Fruit fly (Drosophila melanogaster) whole organism, embryonic: ENCODE results near the gene CG5355.
A peak's percentile ranks its signal among the peaks of the same experiment; 100 is the strongest.

ENCODE experiments used
- Antp ChIP-seq: fragments of 200-800 bp; sonication (Bioruptor generic); optimal IDR thresholded peaks from 3 replicates; lab custom pipeline; 2016; ENCODE audit warnings: missing biosample characterization, missing genetic modification characterization
- Asciz ChIP-seq: fragments of 200-800 bp; sonication (Bioruptor generic); optimal IDR thresholded peaks from 2 replicates; lab custom pipeline; 2017; ENCODE audit warnings: missing biosample characterization, mild to moderate bottlenecking, missing genetic modification characterization, missing genetic modification reagents
- Atf6 ChIP-seq: fragments of 200-800 bp; sonication (Bioruptor generic); IDR thresholded peaks from 2 replicates; pipeline ENCODE4 v1.3.6; 2022; ENCODE audit warnings: missing biosample characterization, missing genetic modification characterization
- CG10543 ChIP-seq: fragments of 200-800 bp; sonication (Bioruptor generic); optimal IDR thresholded peaks from 3 replicates; lab custom pipeline; 2017; ENCODE audit warnings: missing biosample characterization, mild to moderate bottlenecking, missing genetic modification characterization, moderate library complexity
- CG11085 ChIP-seq: fragments of 200-800 bp; sonication (Bioruptor generic); IDR thresholded peaks from 2 replicates; pipeline ENCODE4 v1.3.6; 2022; ENCODE audit warnings: missing biosample characterization, missing genetic modification characterization
- CG12659 ChIP-seq: fragments of 200-800 bp; sonication (Bioruptor generic); optimal IDR thresholded peaks from 3 replicates; lab custom pipeline; 2017; ENCODE audit warnings: mild to moderate bottlenecking, missing biosample characterization, missing genetic modification reagents, missing genetic modification characterization
- CG1647 ChIP-seq: fragments of 200-800 bp; sonication (Bioruptor generic); optimal IDR thresholded peaks from 3 replicates; lab custom pipeline; 2016; ENCODE audit warnings: missing biosample characterization, missing genetic modification characterization
- CG16779 ChIP-seq: fragments of 200-800 bp; sonication (Bioruptor generic); IDR thresholded peaks from 2 replicates; pipeline ENCODE4 v1.3.6; 2022; ENCODE audit warnings: missing biosample characterization, missing genetic modification characterization
- CG16815 ChIP-seq: fragments of 200-800 bp; sonication (Bioruptor generic); optimal IDR thresholded peaks from 3 replicates; lab custom pipeline; 2017; ENCODE audit warnings: missing biosample characterization, mild to moderate bottlenecking, missing genetic modification characterization
- CG32767 ChIP-seq: fragments of 200-800 bp; sonication (Bioruptor generic); IDR thresholded peaks from 2 replicates; pipeline ENCODE4 v1.3.6; 2022; ENCODE audit warnings: missing biosample characterization, missing genetic modification characterization
- CG33557 ChIP-seq: fragments of 200-800 bp; sonication (Bioruptor generic); optimal IDR thresholded peaks from 2 replicates; lab custom pipeline; 2019; ENCODE audit warnings: missing biosample characterization, mild to moderate bottlenecking, missing genetic modification characterization, moderate library complexity
- CG4424 ChIP-seq: fragments of 200-800 bp; sonication (Bioruptor generic); optimal IDR thresholded peaks from 3 replicates; lab custom pipeline; 2016; ENCODE audit warnings: missing biosample characterization, missing genetic modification characterization
- CG6654 ChIP-seq: fragments of 200-800 bp; sonication (Bioruptor generic); optimal IDR thresholded peaks from 2 replicates; lab custom pipeline; 2017; ENCODE audit warnings: missing biosample characterization, mild to moderate bottlenecking, missing genetic modification characterization
- CG7928 ChIP-seq: fragments of 200-800 bp; sonication (Bioruptor generic); optimal IDR thresholded peaks from 2 replicates; lab custom pipeline; 2017; ENCODE audit warnings: missing biosample characterization, mild to moderate bottlenecking, missing genetic modification characterization
- CG8944 ChIP-seq: fragments of 200-800 bp; sonication (Bioruptor generic); optimal IDR thresholded peaks from 3 replicates; lab custom pipeline; 2016; ENCODE audit warnings: missing biosample characterization, missing genetic modification characterization
- CHES-1-like ChIP-seq: fragments of 200-800 bp; sonication (Bioruptor generic); optimal IDR thresholded peaks from 2 replicates; lab custom pipeline; 2016; ENCODE audit warnings: missing biosample characterization, missing genetic modification characterization
- Dfd ChIP-seq, 2 experiments: fragments of >200 bp; optimal IDR thresholded peaks; 2 replicates each; lab custom pipeline; 2017; ENCODE audit warnings: missing biosample characterization in 2 of 2, missing genetic modification characterization in 2 of 2
- Drgx ChIP-seq: fragments of 200-800 bp; sonication (Bioruptor generic); IDR thresholded peaks from 2 replicates; pipeline ENCODE4 v1.3.6; 2022; ENCODE audit warnings: missing biosample characterization, missing genetic modification characterization
- Elba2 ChIP-seq: fragments of 200-800 bp; sonication (Bioruptor generic); optimal IDR thresholded peaks from 3 replicates; lab custom pipeline; 2016; ENCODE audit warnings: missing biosample characterization, missing genetic modification characterization
- Ets65A ChIP-seq: fragments of 200-800 bp; sonication (Bioruptor generic); peaks from one replicate; lab custom pipeline; 2016; ENCODE audit warnings: missing biosample characterization, missing genetic modification characterization
- Fer2 ChIP-seq: fragments of 200-800 bp; sonication (Bioruptor generic); optimal IDR thresholded peaks from 2 replicates; lab custom pipeline; 2018; ENCODE audit warnings: missing biosample characterization, mild to moderate bottlenecking, missing genetic modification characterization, moderate library complexity
- Kr ChIP-seq: fragments of 200-800 bp; sonication (Bioruptor generic); optimal IDR thresholded peaks from 2 replicates; lab custom pipeline; 2017; ENCODE audit warnings: missing biosample characterization, mild to moderate bottlenecking, missing genetic modification characterization
- Lim3 ChIP-seq: fragments of 200-800 bp; sonication (Bioruptor generic); IDR thresholded peaks from 2 replicates; pipeline ENCODE4 v1.3.6; 2022; ENCODE audit warnings: missing biosample characterization, missing genetic modification characterization
- Med ChIP-seq: fragments of 200-800 bp; sonication (Bioruptor generic); peaks from one replicate; lab custom pipeline; 2016; ENCODE audit warnings: missing biosample characterization, missing genetic modification characterization, mild to moderate bottlenecking, inconsistent platforms, moderate library complexity
- Meics ChIP-seq: fragments of 200-800 bp; sonication (Bioruptor generic); optimal IDR thresholded peaks from 2 replicates; lab custom pipeline; 2017; ENCODE audit warnings: missing biosample characterization, mild to moderate bottlenecking, missing genetic modification characterization
- Mes4 ChIP-seq: fragments of 200-800 bp; sonication (Bioruptor generic); optimal IDR thresholded peaks from 2 replicates; lab custom pipeline; 2016; ENCODE audit warnings: missing biosample characterization, missing genetic modification characterization
- NC2β ChIP-seq: fragments of 200-800 bp; sonication (Bioruptor generic); optimal IDR thresholded peaks from 2 replicates; lab custom pipeline; 2016; ENCODE audit warnings: missing biosample characterization, missing genetic modification characterization
- NfI ChIP-seq: fragments of 200-800 bp; sonication (Bioruptor generic); optimal IDR thresholded peaks from 3 replicates; lab custom pipeline; 2018; ENCODE audit warnings: missing biosample characterization, mild to moderate bottlenecking, missing genetic modification characterization, moderate library complexity
- Scr ChIP-seq: fragments of 200-800 bp; sonication (Bioruptor generic); IDR thresholded peaks from 2 replicates; pipeline ENCODE4 v1.3.6; 2022; ENCODE audit warnings: missing biosample characterization, missing genetic modification characterization; ENCODE audit not compliant: partially characterized antibody
- Spps ChIP-seq: fragments of 200-800 bp; sonication (Bioruptor generic); optimal IDR thresholded peaks from 2 replicates; lab custom pipeline; 2018; ENCODE audit warnings: missing biosample characterization, mild to moderate bottlenecking, missing genetic modification characterization
- ab ChIP-seq: fragments of 200-800 bp; sonication (Bioruptor generic); optimal IDR thresholded peaks from 2 replicates; lab custom pipeline; 2016; ENCODE audit warnings: missing biosample characterization, missing genetic modification characterization
- bcd ChIP-seq: fragments of 200-800 bp; sonication (Bioruptor generic); optimal IDR thresholded peaks from 2 replicates; lab custom pipeline; 2017; ENCODE audit warnings: missing biosample characterization, mild to moderate bottlenecking, missing genetic modification characterization
- cato ChIP-seq: fragments of 200-800 bp; sonication (Bioruptor generic); optimal IDR thresholded peaks from 2 replicates; lab custom pipeline; 2016; ENCODE audit warnings: missing biosample characterization, missing genetic modification characterization, borderline replicate concordance
- dati ChIP-seq: fragments of 200-800 bp; sonication (Bioruptor generic); IDR thresholded peaks from 2 replicates; pipeline ENCODE4 v1.3.6; 2022; ENCODE audit warnings: missing biosample characterization, missing genetic modification characterization
- disco-r ChIP-seq: fragments of 200-800 bp; sonication (Bioruptor generic); optimal IDR thresholded peaks from 2 replicates; lab custom pipeline; 2016; ENCODE audit warnings: missing biosample characterization, missing genetic modification characterization
- ewg ChIP-seq: fragments of 200-800 bp; sonication (Bioruptor generic); optimal IDR thresholded peaks from 3 replicates; lab custom pipeline; 2017; ENCODE audit warnings: mild to moderate bottlenecking, missing biosample characterization, missing genetic modification reagents, missing genetic modification characterization
- exex ChIP-seq: fragments of 200-800 bp; sonication (Bioruptor generic); optimal IDR thresholded peaks from 4 replicates; lab custom pipeline; 2018; ENCODE audit warnings: missing biosample characterization, mild to moderate bottlenecking, missing genetic modification characterization, moderate library complexity
- fd64A ChIP-seq: fragments of 200-800 bp; sonication (Bioruptor generic); optimal IDR thresholded peaks from 3 replicates; lab custom pipeline; 2018; ENCODE audit warnings: missing biosample characterization, mild to moderate bottlenecking, missing genetic modification characterization
- her ChIP-seq: fragments of 200-800 bp; sonication (Bioruptor generic); optimal IDR thresholded peaks from 2 replicates; lab custom pipeline; 2016; ENCODE audit warnings: missing biosample characterization, missing genetic modification characterization
- hkb ChIP-seq, 2 experiments: fragments of 200-800 bp in 1 of 2; fragments of >200 bp in 1 of 2; sonication (Bioruptor generic) in 1 of 2; IDR thresholded peaks in 1 of 2; optimal IDR thresholded peaks in 1 of 2; 2 replicates each; pipeline versions ENCODE4 v1.3.6 to Lab custom; 2017 to 2022; ENCODE audit warnings: missing biosample characterization in 1 of 2, missing genetic modification characterization in 1 of 2
- jing ChIP-seq: fragments of 200-800 bp; sonication (Bioruptor generic); optimal IDR thresholded peaks from 2 replicates; lab custom pipeline; 2018; ENCODE audit warnings: missing biosample characterization, mild to moderate bottlenecking, missing genetic modification characterization
- lmd ChIP-seq: fragments of 200-800 bp; sonication (Bioruptor generic); IDR thresholded peaks from 2 replicates; pipeline ENCODE4 v1.3.6; 2022; ENCODE audit warnings: missing biosample characterization, missing genetic modification characterization
- luna ChIP-seq: fragments of 200-800 bp; sonication (Bioruptor generic); optimal IDR thresholded peaks from 2 replicates; lab custom pipeline; 2016; ENCODE audit warnings: missing biosample characterization, missing genetic modification characterization
- pan ChIP-seq, 4 experiments: fragments of >200 bp in 3 of 4; fragments of 200-800 bp in 1 of 4; sonication (Bioruptor generic) in 1 of 4; optimal IDR thresholded peaks in 3 of 4; IDR thresholded peaks in 1 of 4; 2 replicates each; pipeline versions ENCODE4 v1.3.6 to Lab custom; 2017 to 2022; ENCODE audit warnings: missing biosample characterization in 2 of 4, missing genetic modification characterization in 2 of 4, mixed read lengths in 1 of 4
- pros ChIP-seq: fragments of 200-800 bp; sonication (Bioruptor generic); optimal IDR thresholded peaks from 3 replicates; lab custom pipeline; 2019; ENCODE audit warnings: missing biosample characterization, mild to moderate bottlenecking, missing genetic modification characterization, moderate library complexity
- sd ChIP-seq: fragments of 200-800 bp; sonication (Bioruptor generic); optimal IDR thresholded peaks from 3 replicates; lab custom pipeline; 2018; ENCODE audit warnings: missing biosample characterization, mild to moderate bottlenecking, missing genetic modification characterization, moderate library complexity
- sisA ChIP-seq: fragments of 200-800 bp; sonication (Bioruptor generic); IDR thresholded peaks from 2 replicates; pipeline ENCODE4 v1.3.6; 2022; ENCODE audit warnings: missing biosample characterization, missing genetic modification characterization
- slbo ChIP-seq: fragments of 200-800 bp; sonication (Bioruptor generic); IDR thresholded peaks from 2 replicates; pipeline ENCODE4 v1.3.6; 2022; ENCODE audit warnings: missing biosample characterization, missing genetic modification characterization
- ttk ChIP-seq: fragments of 200-800 bp; sonication (Bioruptor generic); IDR thresholded peaks from 2 replicates; pipeline ENCODE4 v2.1.2; 2022; ENCODE audit warnings: missing biosample characterization, missing genetic modification characterization
- wor ChIP-seq: fragments of 200-800 bp; sonication (Bioruptor generic); IDR thresholded peaks from 2 replicates; pipeline ENCODE4 v1.3.6; 2022; ENCODE audit warnings: missing biosample characterization, missing genetic modification characterization
- yki ChIP-seq: fragments of >200 bp; optimal IDR thresholded peaks from 3 replicates; lab custom pipeline; 2018
- zf30C ChIP-seq: fragments of 200-800 bp; sonication (Bioruptor generic); optimal IDR thresholded peaks from 3 replicates; lab custom pipeline; 2018; ENCODE audit warnings: missing biosample characterization, mild to moderate bottlenecking, missing genetic modification characterization

CG5355 gene

DNA sequence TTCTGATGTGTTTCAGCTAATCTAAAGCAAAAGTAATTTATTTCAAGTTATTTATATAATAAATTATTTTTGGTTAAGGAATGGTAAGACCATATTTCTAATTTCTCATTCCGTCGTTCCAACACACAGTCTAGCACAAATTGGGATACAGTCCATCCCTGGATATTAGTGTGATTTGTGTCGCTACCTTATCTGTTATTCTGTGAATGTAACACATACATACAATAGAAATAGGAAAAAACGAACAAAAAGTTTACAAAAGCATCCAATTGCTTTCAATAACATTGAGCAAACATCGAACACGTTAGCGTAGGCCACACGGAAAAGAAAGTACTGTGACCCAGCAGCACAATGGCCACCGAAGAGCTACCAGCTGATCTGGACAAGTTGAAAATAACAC lies 46.7 kb downstream of the CG5355 start, which contains the start of gene CG5056 (continued):
- TF ChIP-seq hkb (optimal IDR thresholded peaks at IDR 0.05; lab: Kevin White, UChicago) (no peak), hkb (GFP tag; IDR thresholded peaks at IDR 0.05; lab: Robert Waterston, UW) (no peak), zf30C (no peak), NfI (GFP tag; lab: Kevin White, UChicago) (peak; percentile 28), jing (GFP tag; lab: Kevin White, UChicago) (no peak), Drgx (GFP tag; lab: Robert Waterston, UW) (no peak), pros (GFP tag; lab: Kevin White, UChicago) (no peak), Fer2 (no peak), ttk (GFP tag; lab: Robert Waterston, UW) (no peak), ab (no peak), CHES-1-like (GFP tag; lab: Kevin White, UChicago) (no peak), Dfd (GFP tag; optimal IDR thresholded peaks at IDR 0.05; lab: Kevin White, UChicago) (no peak), Atf6 (GFP tag; lab: Robert Waterston, UW) (no peak), Kr (GFP tag; lab: Kevin White, UChicago) (no peak), CG6654 (GFP tag; lab: Kevin White, UChicago) (no peak), slbo (GFP tag; lab: Robert Waterston, UW) (peak; percentile 43; the same call in 1 of the 2 replicates), CG16779 (GFP tag; lab: Robert Waterston, UW) (no peak), wor (GFP tag; lab: Robert Waterston, UW) (no peak), Meics (GFP tag; lab: Kevin White, UChicago) (no peak), CG16815 (no peak), bcd (GFP tag; lab: Kevin White, UChicago) (no peak), lmd (peak; percentile 16; the same call in 1 of the 2 replicates), ewg (peak; percentile 41), Spps (tag; lab: Kevin White, UChicago) (no peak), cato (no peak), CG32767 (GFP tag; lab: Robert Waterston, UW) (peak; percentile 75), CG8944 (GFP tag; lab: Kevin White, UChicago) (no peak), Mes4 (GFP tag; lab: Kevin White, UChicago) (no peak), sisA (GFP tag; lab: Robert Waterston, UW) (no peak), CG10543 (GFP tag; lab: Kevin White, UChicago) (no peak), fd64A (no peak), luna (GFP tag; lab: Kevin White, UChicago) (no peak), dati (GFP tag; lab: Robert Waterston, UW) (no peak), Scr (peak; percentile 26; the same call in 1 of the 2 replicates), CG7928 (peak; percentile 95), CG11085 (GFP tag; lab: Robert Waterston, UW) (no peak), sd (tag; lab: Kevin White, UChicago) (no peak), Med (GFP tag; lab: Kevin White, UChicago) (peak; percentile 78), CG12659 (GFP tag; lab: Kevin White, UChicago) (peak; percentile 75), disco-r (GFP tag; lab: Kevin White, UChicago) (no peak), her (GFP tag; lab: Kevin White, UChicago) (peak; percentile 95), Asciz (GFP tag; lab: Kevin White, UChicago) (no peak), Antp (GFP tag; lab: Kevin White, UChicago) (no peak), CG4424 (GFP tag; lab: Kevin White, UChicago) (peak; percentile 3), Lim3 (GFP tag; lab: Robert Waterston, UW) (no peak), Ets65A (GFP tag; lab: Kevin White, UChicago) (no peak), CG1647 (GFP tag; lab: Kevin White, UChicago) (no peak), pan (optimal IDR thresholded peaks at IDR 0.05; lab: Kevin White, UChicago) (no peak), pan (GFP tag; optimal IDR thresholded peaks at IDR 0.05 in 1 of 2, IDR thresholded peaks at IDR 0.05 in 1 of 2) (no peak), exex (tag; lab: Kevin White, UChicago) (no peak), CG33557 (no peak), NC2β (GFP tag; lab: Kevin White, UChicago) (no peak), Elba2 (GFP tag; lab: Kevin White, UChicago) (no peak), yki (lab: Kevin White, UChicago) (no peak)
